Fruit fly (Drosophila melanogaster) whole organism, wandering third instar larva: ENCODE measurements around the gene Sf3a2.

Experiments used
- Abd-B ChIP-seq: fragments of >200 bp; optimal IDR thresholded peaks from 2 replicates; lab custom pipeline; 2017; ENCODE audit warnings: missing biosample characterization, missing genetic modification characterization
- CG32264 ChIP-seq: fragments of 200-800 bp; sonication (Bioruptor generic); optimal IDR thresholded peaks from 2 replicates; lab custom pipeline; 2016; ENCODE audit warnings: missing biosample characterization, missing genetic modification characterization
- CG9705 ChIP-seq: fragments of 200-800 bp; sonication (Bioruptor generic); optimal IDR thresholded peaks from 2 replicates; lab custom pipeline; 2018; ENCODE audit warnings: missing biosample characterization, mild to moderate bottlenecking, missing genetic modification characterization
- CrebA ChIP-seq: fragments of 200-800 bp; sonication (Bioruptor generic); optimal IDR thresholded peaks from 2 replicates; lab custom pipeline; 2016; ENCODE audit warnings: missing biosample characterization, mild to moderate bottlenecking, missing genetic modification characterization, borderline replicate concordance
- Dif ChIP-seq: fragments of 200-275, 200-300 bp; sonication (Bioruptor generic); optimal IDR thresholded peaks from 2 replicates; lab custom pipeline; 2018; ENCODE audit warnings: missing biosample characterization, missing genetic modification characterization; ENCODE audit not compliant: partially characterized antibody
- GATAd ChIP-seq: sonication (Bioruptor generic); optimal IDR thresholded peaks from 2 replicates; lab custom pipeline; 2016; ENCODE audit warnings: missing biosample characterization, missing genetic modification characterization
- HLH106 ChIP-seq: fragments of 200-800 bp; optimal IDR thresholded peaks from 3 replicates; lab custom pipeline; 2019; ENCODE audit warnings: missing biosample characterization, mild to moderate bottlenecking, missing genetic modification characterization, moderate library complexity
- Hr83 ChIP-seq: fragments of 200-300 bp; sonication (Bioruptor generic); optimal IDR thresholded peaks from 2 replicates; lab custom pipeline; 2016; ENCODE audit warnings: missing biosample characterization, mild to moderate bottlenecking, missing genetic modification characterization, moderate library complexity; ENCODE audit not compliant: poor library complexity, severe bottlenecking
- Jra ChIP-seq: sonication (Bioruptor generic); optimal IDR thresholded peaks from 2 replicates; lab custom pipeline; 2016; ENCODE audit warnings: missing biosample characterization, missing genetic modification characterization
- Myc ChIP-seq: fragments of >200 bp; optimal IDR thresholded peaks from 2 replicates; lab custom pipeline; 2017
- OdsH ChIP-seq: fragments of 200-800 bp; sonication (Bioruptor generic); optimal IDR thresholded peaks from 2 replicates; lab custom pipeline; 2016; ENCODE audit warnings: missing biosample characterization, mild to moderate bottlenecking, missing genetic modification characterization
- Rel ChIP-seq, 2 experiments: fragments of 200-800 bp; sonication (Bioruptor generic) in 1 of 2; optimal IDR thresholded peaks; 2 replicates in 1 of 2; 3 replicates in 1 of 2; lab custom pipeline; 2016 to 2019; ENCODE audit warnings: mild to moderate bottlenecking in 2 of 2, missing biosample characterization in 2 of 2, missing genetic modification characterization in 2 of 2, moderate library complexity in 1 of 2
- Sp1 ChIP-seq: fragments of 200-800 bp; sonication (Bioruptor generic); optimal IDR thresholded peaks from 3 replicates; lab custom pipeline; 2019; ENCODE audit warnings: missing biosample characterization, mild to moderate bottlenecking, missing genetic modification characterization, moderate library complexity
- Vsx2 ChIP-seq: fragments of 200-300, 225-300 bp; sonication (Bioruptor generic); optimal IDR thresholded peaks from 2 replicates; lab custom pipeline; 2018; ENCODE audit warnings: missing biosample characterization, missing genetic modification characterization; ENCODE audit not compliant: partially characterized antibody
- br ChIP-seq: fragments of 200-800 bp; sonication (Bioruptor generic); optimal IDR thresholded peaks from 2 replicates; lab custom pipeline; 2016; ENCODE audit warnings: missing biosample characterization, missing genetic modification characterization
- dl ChIP-seq, 2 experiments: fragments of 175-275, 200-275 bp in 1 of 2; fragments of 200-275 bp in 1 of 2; sonication (Bioruptor generic); optimal IDR thresholded peaks; lab custom pipeline; 2018; ENCODE audit warnings: mild to moderate bottlenecking in 2 of 2, missing biosample characterization in 2 of 2, missing genetic modification characterization in 2 of 2, moderate library complexity in 2 of 2; ENCODE audit not compliant: partially characterized antibody in 2 of 2, insufficient read depth in 1 of 2
- dsf ChIP-seq: sonication (Bioruptor generic); optimal IDR thresholded peaks from 2 replicates; lab custom pipeline; 2016; ENCODE audit warnings: missing biosample characterization, missing genetic modification characterization, borderline replicate concordance
- ey ChIP-seq: fragments of 200-800 bp; sonication (Bioruptor generic); optimal IDR thresholded peaks from 2 replicates; lab custom pipeline; 2016; ENCODE audit warnings: missing biosample characterization, missing genetic modification characterization
- foxo ChIP-seq, 2 experiments: fragments of 200-800 bp; sonication (Bioruptor generic); optimal IDR thresholded peaks; 2 replicates in 1 of 2; 3 replicates in 1 of 2; lab custom pipeline; 2016 to 2017; ENCODE audit warnings: missing biosample characterization in 2 of 2, missing genetic modification characterization in 2 of 2
- fru ChIP-seq: fragments of 200-800 bp; sonication (Bioruptor generic); optimal IDR thresholded peaks from 3 replicates; lab custom pipeline; 2016; ENCODE audit warnings: missing biosample characterization, mild to moderate bottlenecking, missing genetic modification characterization
- h ChIP-seq: fragments of 200-800 bp; sonication (Bioruptor generic); optimal IDR thresholded peaks from 3 replicates; lab custom pipeline; 2016; ENCODE audit warnings: missing biosample characterization, mild to moderate bottlenecking, missing genetic modification characterization
- lola ChIP-seq: fragments of >200 bp; optimal IDR thresholded peaks from 2 replicates; lab custom pipeline; 2017; ENCODE audit warnings: missing biosample characterization, missing genetic modification characterization
- pan ChIP-seq: fragments of >200 bp; optimal IDR thresholded peaks from 2 replicates; lab custom pipeline; 2017
- psq ChIP-seq: fragments of 200-800 bp; sonication (Bioruptor generic); optimal IDR thresholded peaks from 3 replicates; lab custom pipeline; 2017; ENCODE audit warnings: missing biosample characterization, mild to moderate bottlenecking, missing genetic modification characterization, moderate library complexity
- rgr ChIP-seq: fragments of 200-800 bp; sonication (Bioruptor generic); optimal IDR thresholded peaks from 3 replicates; lab custom pipeline; 2016; ENCODE audit warnings: missing biosample characterization, mild to moderate bottlenecking, missing genetic modification characterization
- sage ChIP-seq: fragments of 200-800 bp; sonication (Bioruptor generic); optimal IDR thresholded peaks from 2 replicates; lab custom pipeline; 2016; ENCODE audit warnings: missing biosample characterization, mild to moderate bottlenecking, missing genetic modification characterization
- sv ChIP-seq: fragments of 200-800 bp; sonication (Bioruptor generic); optimal IDR thresholded peaks from 3 replicates; lab custom pipeline; 2016; ENCODE audit warnings: missing biosample characterization, missing genetic modification characterization
- tai ChIP-seq: sonication (Bioruptor generic); optimal IDR thresholded peaks from 2 replicates; lab custom pipeline; 2016; ENCODE audit warnings: missing biosample characterization, missing genetic modification characterization
- usp ChIP-seq: fragments of >200 bp; optimal IDR thresholded peaks from 2 replicates; lab custom pipeline; 2017; ENCODE audit warnings: missing biosample characterization, missing genetic modification characterization

Sf3a2 gene

DNA sequence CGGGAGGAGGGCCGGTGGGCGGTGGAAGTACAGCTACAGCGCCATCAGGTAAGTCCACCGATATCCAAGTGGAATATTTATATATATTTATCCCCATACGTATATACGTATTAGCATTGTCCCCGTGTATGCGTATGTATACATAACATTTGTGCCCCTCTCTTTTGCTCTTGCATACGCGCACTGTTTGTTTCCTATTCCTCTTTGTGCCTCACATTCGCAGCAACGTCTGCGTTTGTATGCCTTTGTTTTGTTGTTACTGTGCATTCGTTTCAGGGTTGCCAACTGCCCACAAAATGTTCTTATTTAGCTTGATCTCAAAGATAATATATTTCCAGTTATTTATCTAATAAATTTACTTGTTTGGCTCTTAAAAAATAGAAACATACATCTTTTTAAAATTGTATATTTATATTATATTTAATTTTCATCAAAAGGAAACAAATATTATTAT lies 7.5 kb downstream of the Sf3a2 start (continued):
- TF ChIP-seq HLH106: peak; percentile 63
- no peak for TF ChIP-seq pan (lab: Kevin White, UChicago)
- peak; percentile 46 for TF ChIP-seq Rel (GFP tag; optimal IDR thresholded peaks at IDR 0.05; lab: Kevin White, UChicago)
- peak; percentile 32 for TF ChIP-seq Rel (tag; optimal IDR thresholded peaks at IDR 0.05; lab: Kevin White, UChicago)
- TF ChIP-seq Jra (GFP tag; lab: Kevin White, UChicago): no peak
- TF ChIP-seq dl (GFP tag; optimal IDR thresholded peaks at IDR 0.05; lab: Kevin White, UChicago; ENCODE audit: insufficient read depth in 1 of 2, partially characterized antibody in 2 of 2): no peak
- TF ChIP-seq sage (GFP tag; lab: Kevin White, UChicago): peak; percentile 78
- TF ChIP-seq tai (GFP tag; lab: Kevin White, UChicago): no peak
- TF ChIP-seq psq (GFP tag; lab: Kevin White, UChicago): peak; percentile 99
- TF ChIP-seq fru (GFP tag; lab: Kevin White, UChicago): peak; percentile 73

DNA sequence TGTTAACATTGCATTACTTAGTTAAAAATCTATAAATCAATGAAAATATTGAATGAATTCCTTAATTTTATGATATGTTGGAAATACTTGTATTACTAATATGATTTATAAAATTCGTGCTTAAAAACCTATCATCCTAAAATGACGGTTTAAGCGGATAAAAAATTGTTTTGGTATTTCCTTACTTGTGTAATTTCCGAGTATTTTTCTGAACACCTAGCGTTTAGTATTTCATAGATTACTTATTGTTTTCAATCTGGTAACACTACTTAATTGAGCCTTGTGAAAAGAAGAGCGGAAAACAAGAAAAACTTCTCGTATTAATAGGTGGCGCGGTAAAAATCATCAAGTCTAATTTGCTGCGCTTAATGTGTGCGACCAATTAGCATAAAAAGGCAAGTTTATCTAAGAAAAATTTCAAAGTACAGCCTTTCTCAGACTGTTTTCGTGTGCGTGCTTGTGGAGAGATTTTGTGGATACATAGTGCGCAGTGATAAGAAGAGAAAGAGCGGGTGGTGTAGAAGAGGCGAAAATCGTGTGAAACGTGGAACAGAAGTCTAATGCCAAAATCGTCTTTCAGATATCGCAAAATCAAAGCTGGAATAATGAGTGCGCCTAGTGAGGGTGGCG lies 8.0 kb downstream of the Sf3a2 start, which contains the start of gene Sap130:
TSS of gene Sap130 (plus strand) at position 243 of the 630 bp plus-strand sequence.
- TF ChIP-seq br (GFP tag; lab: Kevin White, UChicago) (no peak), Dif (GFP tag; lab: Kevin White, UChicago) (no peak), sv (GFP tag; lab: Kevin White, UChicago) (no peak), fru (GFP tag; lab: Kevin White, UChicago) (no peak), Abd-B (GFP tag; lab: Kevin White, UChicago) (no peak), CG9705 (GFP tag; lab: Kevin White, UChicago) (no peak)

DNA sequence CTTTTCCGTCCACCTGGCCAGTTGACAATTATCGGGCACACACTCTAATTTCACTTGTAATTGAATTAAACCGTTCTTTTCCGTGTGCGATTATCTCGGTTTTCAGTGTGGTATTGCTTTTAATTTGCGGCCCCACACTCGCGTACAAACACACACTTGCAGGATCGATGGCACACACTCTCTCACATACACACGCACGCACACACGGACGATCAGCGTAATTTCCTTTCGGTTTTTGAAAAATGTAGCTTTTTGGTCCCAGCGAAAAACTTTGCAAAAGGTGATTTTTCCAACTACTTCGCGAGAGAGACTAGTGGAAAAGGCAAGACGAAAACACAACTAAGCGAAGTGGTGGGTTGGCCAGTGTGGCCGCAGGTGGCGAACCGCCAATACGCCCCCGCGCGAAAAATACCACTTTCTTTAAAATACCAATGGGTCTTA lies 9.1 kb downstream of the Sf3a2 start, which contains the start of gene Atg1:
TSS of gene Atg1 (minus strand) at position 387 of the 441 bp plus-strand sequence.
- no peak for TF ChIP-seq Rel (GFP tag; optimal IDR thresholded peaks at IDR 0.05; lab: Kevin White, UChicago)
- TF ChIP-seq Rel (tag; optimal IDR thresholded peaks at IDR 0.05; lab: Kevin White, UChicago): peak; percentile 50
- TF ChIP-seq OdsH: no peak
- peak; percentile 14 for TF ChIP-seq Sp1 (GFP tag; lab: Kevin White, UChicago)
- TF ChIP-seq HLH106: peak; percentile 1
- TF ChIP-seq Hr83: peak; percentile 31
- TF ChIP-seq CG32264: no peak
- TF ChIP-seq psq (GFP tag; lab: Kevin White, UChicago): peak; percentile 69
- peak; percentile 49 for TF ChIP-seq Dif (GFP tag; lab: Kevin White, UChicago)
- TF ChIP-seq rgr: peak; percentile 31
- TF ChIP-seq Jra (GFP tag; lab: Kevin White, UChicago): no peak
- TF ChIP-seq, all 38 proteins: peak for 7

DNA sequence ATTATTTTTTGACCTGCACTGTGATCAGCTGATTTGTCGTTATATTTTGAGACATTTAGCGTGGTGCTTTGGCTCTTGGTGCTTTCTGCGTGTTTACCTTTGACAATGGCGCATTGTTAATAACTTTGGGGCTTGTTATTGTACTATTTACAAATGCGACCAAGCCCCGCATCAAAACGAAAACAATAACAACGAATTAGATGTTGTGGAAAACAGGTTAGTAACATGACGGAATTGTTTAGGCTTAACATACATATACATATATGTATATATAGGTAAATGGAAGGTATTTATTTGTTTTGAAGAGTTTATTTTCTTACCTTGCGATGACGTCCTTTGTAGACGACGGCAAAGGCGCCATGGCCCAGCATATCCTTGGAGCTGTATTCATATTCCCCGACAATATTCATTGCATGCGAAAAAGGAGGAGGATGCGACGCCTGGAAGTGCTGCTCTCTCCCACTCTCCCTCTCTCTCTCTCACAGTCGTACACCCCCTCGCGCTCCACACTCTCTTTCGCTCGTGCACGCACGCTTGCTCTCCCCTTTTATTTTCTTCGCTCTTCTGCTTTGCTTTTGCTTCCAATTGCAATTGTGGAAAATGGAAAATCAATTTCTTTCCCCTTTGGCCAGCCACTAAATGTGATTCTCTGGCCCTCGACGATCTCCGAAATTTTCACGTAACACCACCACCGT lies 9.6 kb downstream of the Sf3a2 start:
- TF ChIP-seq Hr83: peak; percentile 5
- TF ChIP-seq sv (GFP tag; lab: Kevin White, UChicago): no peak
- no peak for TF ChIP-seq pan (lab: Kevin White, UChicago)
- TF ChIP-seq Abd-B (GFP tag; lab: Kevin White, UChicago): no peak
- TF ChIP-seq ey (GFP tag; lab: Kevin White, UChicago): no peak
- TF ChIP-seq br (GFP tag; lab: Kevin White, UChicago): no peak
- peak; percentile 94 for TF ChIP-seq Dif (GFP tag; lab: Kevin White, UChicago)
- peak; percentile 80 for TF ChIP-seq psq (GFP tag; lab: Kevin White, UChicago)
- no peak for TF ChIP-seq dsf (GFP tag; lab: Kevin White, UChicago)
- no peak for TF ChIP-seq GATAd (GFP tag; lab: Kevin White, UChicago)
- no peak for TF ChIP-seq rgr
- TF ChIP-seq foxo (GFP tag; optimal IDR thresholded peaks at IDR 0.05; lab: Kevin White, UChicago): no peak
- peak; percentile 15 for TF ChIP-seq OdsH
- peak; percentile 65 to 89 for TF ChIP-seq dl (GFP tag; optimal IDR thresholded peaks at IDR 0.05; lab: Kevin White, UChicago; ENCODE audit: insufficient read depth in 1 of 2, partially characterized antibody in 2 of 2)
- no peak for TF ChIP-seq Myc (lab: Kevin White, UChicago)
- no peak for TF ChIP-seq Vsx2 (GFP tag; lab: Kevin White, UChicago)
- TF ChIP-seq CG32264: no peak
- peak; percentile 84 for TF ChIP-seq lola
- TF ChIP-seq Jra (GFP tag; lab: Kevin White, UChicago): no peak
- no peak for TF ChIP-seq CrebA (GFP tag; lab: Kevin White, UChicago)
- TF ChIP-seq Sp1 (GFP tag; lab: Kevin White, UChicago): no peak
- no peak for TF ChIP-seq usp (GFP tag; lab: Kevin White, UChicago)
- TF ChIP-seq h (GFP tag; lab: Kevin White, UChicago): no peak
- TF ChIP-seq fru (GFP tag; lab: Kevin White, UChicago): no peak
- TF ChIP-seq, all 38 proteins: peak for 6
